Worm (Caenorhabditis elegans) whole organism, L1 larva: ENCODE results near the gene F26D2.10.
"Not testable (repeated sequence)": the region's sequence is repeated elsewhere in the genome, so short reads cannot be mapped to it uniquely, and the experiment has no call there.

Experiments
- C34B4.2 ChIP-seq: sonication (generic microtip); optimal IDR thresholded peaks from 2 replicates; lab custom pipeline; 2017; ENCODE audit warnings: mild to moderate bottlenecking, missing genetic modification characterization, missing compliant biosample characterization
- Y116A8C.19 ChIP-seq: sonication (generic microtip); optimal IDR thresholded peaks from 2 replicates; lab custom pipeline; 2016; ENCODE audit warnings: missing compliant biosample characterization, missing genetic modification characterization, borderline replicate concordance
- ceh-63 ChIP-seq: fragments of 200-800 bp; sonication (Bioruptor generic); optimal IDR thresholded peaks from 2 replicates; lab custom pipeline; 2018; ENCODE audit warnings: mild to moderate bottlenecking, missing genetic modification characterization, missing compliant biosample characterization
- ceh-8 ChIP-seq: fragments of 200-800 bp; sonication (Bioruptor generic); optimal IDR thresholded peaks from 2 replicates; lab custom pipeline; 2018; ENCODE audit warnings: mild to moderate bottlenecking, missing genetic modification characterization, moderate library complexity, missing compliant biosample characterization
- ceh-88 ChIP-seq: fragments of 200-800 bp; sonication (Bioruptor generic); IDR thresholded peaks from 2 replicates; pipeline ENCODE4 v1.3.6; 2022; ENCODE audit warnings: missing genetic modification characterization, missing compliant biosample characterization
- ces-1 ChIP-seq: fragments of 150-350 bp; optimal IDR thresholded peaks from 2 replicates; lab custom pipeline; 2014; ENCODE audit warnings: missing biosample characterization, missing genetic modification reagents, missing genetic modification characterization
- dsc-1 ChIP-seq: sonication (generic microtip); optimal IDR thresholded peaks from 2 replicates; lab custom pipeline; 2016; ENCODE audit warnings: mild to moderate bottlenecking, missing genetic modification characterization, missing compliant biosample characterization
- efl-1 ChIP-seq, 4 experiments: fragments of 150-350 bp; optimal IDR thresholded peaks in 3 of 4; peaks in 1 of 4; 1 replicate in 1 of 4; 2 replicates in 3 of 4; lab custom pipeline; 2014; ENCODE audit warnings: missing biosample characterization in 2 of 4, missing genetic modification characterization in 2 of 4, missing genetic modification reagents in 2 of 4
- egl-13 ChIP-seq: sonication (generic microtip); optimal IDR thresholded peaks from 2 replicates; lab custom pipeline; 2016; ENCODE audit warnings: missing genotype, missing genetic modification reagents, missing genetic modification characterization, missing compliant biosample characterization
- elt-2 ChIP-seq: sonication (generic microtip); optimal IDR thresholded peaks from 2 replicates; lab custom pipeline; 2016; ENCODE audit warnings: missing genetic modification characterization, mild to moderate bottlenecking, inconsistent platforms, missing compliant biosample characterization, missing genetic modification reagents
- grh-1 ChIP-seq: fragments of 200-800 bp; sonication (Bioruptor generic); IDR thresholded peaks from 2 replicates; pipeline ENCODE4 v1.3.6; 2022; ENCODE audit warnings: missing genetic modification reagents, missing genetic modification characterization, missing compliant biosample characterization
- hlh-17 ChIP-seq: fragments of 200-800 bp; sonication (Bioruptor generic); optimal IDR thresholded peaks from 2 replicates; lab custom pipeline; 2018; ENCODE audit warnings: missing genetic modification characterization, mild to moderate bottlenecking, missing compliant biosample characterization, moderate library complexity, borderline replicate concordance
- hlh-4 ChIP-seq: sonication (generic microtip); optimal IDR thresholded peaks from 2 replicates; lab custom pipeline; 2016; ENCODE audit warnings: mild to moderate bottlenecking, missing genetic modification characterization, missing compliant biosample characterization
- hpl-2 ChIP-seq: fragments of 150-350 bp; optimal IDR thresholded peaks from 2 replicates; lab custom pipeline; 2014; ENCODE audit warnings: missing biosample characterization, missing genetic modification reagents, missing genetic modification characterization
- isw-1 ChIP-seq: fragments of 200-800 bp; sonication (Bioruptor generic); IDR thresholded peaks from 2 replicates; pipeline ENCODE4 v1.3.6; 2022; ENCODE audit warnings: missing genetic modification characterization, missing compliant biosample characterization
- jun-1 ChIP-seq: fragments of 150-350 bp; optimal IDR thresholded peaks from 2 replicates; lab custom pipeline; 2014; ENCODE audit warnings: missing biosample characterization, missing genetic modification reagents, missing genetic modification characterization
- lin-35 ChIP-seq, 2 experiments: fragments of 150-350 bp; optimal IDR thresholded peaks; 2 replicates each; lab custom pipeline; 2014; ENCODE audit warnings: missing biosample characterization in 2 of 2, missing genetic modification characterization in 2 of 2, missing genetic modification reagents in 2 of 2
- lsy-2 ChIP-seq, 2 experiments: fragments of 150-350 bp; optimal IDR thresholded peaks; 2 replicates each; lab custom pipeline; 2014; ENCODE audit warnings: missing biosample characterization in 2 of 2, missing genetic modification characterization in 2 of 2
- mdl-1 ChIP-seq, 2 experiments: fragments of 150-350 bp; optimal IDR thresholded peaks; 2 replicates each; lab custom pipeline; 2014 to 2017; ENCODE audit warnings: missing biosample characterization in 2 of 2, missing genetic modification characterization in 2 of 2, inconsistent platforms in 1 of 2
- nhr-11 ChIP-seq: fragments of 150-350 bp; optimal IDR thresholded peaks from 2 replicates; lab custom pipeline; 2014; ENCODE audit warnings: missing biosample characterization, missing genetic modification characterization
- nhr-12 ChIP-seq: sonication (generic microtip); optimal IDR thresholded peaks from 2 replicates; lab custom pipeline; 2017; ENCODE audit warnings: missing biosample characterization, missing genetic modification characterization
- nhr-20 ChIP-seq: sonication (generic microtip); optimal IDR thresholded peaks from 2 replicates; lab custom pipeline; 2016; ENCODE audit warnings: mild to moderate bottlenecking, missing genetic modification characterization, missing compliant biosample characterization
- nhr-77 ChIP-seq: fragments of 150-350 bp; optimal IDR thresholded peaks from 2 replicates; lab custom pipeline; 2014; ENCODE audit warnings: missing biosample characterization, missing genetic modification characterization
- nhr-85 ChIP-seq: sonication (generic microtip); peaks from one replicate; lab custom pipeline; 2016; ENCODE audit warnings: missing genetic modification characterization, inconsistent platforms, missing compliant biosample characterization
- skn-1 ChIP-seq: fragments of 150-350 bp; optimal IDR thresholded peaks from 2 replicates; lab custom pipeline; 2014; ENCODE audit warnings: missing biosample characterization, missing genetic modification characterization
- snu-23 ChIP-seq: sonication (generic microtip); optimal IDR thresholded peaks from 2 replicates; lab custom pipeline; 2016; ENCODE audit warnings: missing genetic modification characterization, missing compliant biosample characterization
- unc-30 ChIP-seq: sonication (generic microtip); optimal IDR thresholded peaks from 2 replicates; lab custom pipeline; 2017; ENCODE audit warnings: missing biosample characterization, missing genetic modification characterization
- zag-1 ChIP-seq: fragments of 150-350 bp; optimal IDR thresholded peaks from 2 replicates; lab custom pipeline; 2014; ENCODE audit warnings: missing biosample characterization, missing genetic modification characterization
- zip-4 ChIP-seq: fragments of 200-800 bp; sonication (Bioruptor generic); optimal IDR thresholded peaks from 2 replicates; lab custom pipeline; 2018; ENCODE audit warnings: mild to moderate bottlenecking, missing genetic modification characterization, moderate library complexity, missing compliant biosample characterization
- ztf-11 ChIP-seq, 2 experiments: sonication (generic microtip); optimal IDR thresholded peaks; 2 replicates each; lab custom pipeline; 2016 to 2017; ENCODE audit warnings: missing genetic modification characterization in 2 of 2, missing biosample characterization in 1 of 2, missing compliant biosample characterization in 1 of 2

Gene F26D2.10

DNA sequence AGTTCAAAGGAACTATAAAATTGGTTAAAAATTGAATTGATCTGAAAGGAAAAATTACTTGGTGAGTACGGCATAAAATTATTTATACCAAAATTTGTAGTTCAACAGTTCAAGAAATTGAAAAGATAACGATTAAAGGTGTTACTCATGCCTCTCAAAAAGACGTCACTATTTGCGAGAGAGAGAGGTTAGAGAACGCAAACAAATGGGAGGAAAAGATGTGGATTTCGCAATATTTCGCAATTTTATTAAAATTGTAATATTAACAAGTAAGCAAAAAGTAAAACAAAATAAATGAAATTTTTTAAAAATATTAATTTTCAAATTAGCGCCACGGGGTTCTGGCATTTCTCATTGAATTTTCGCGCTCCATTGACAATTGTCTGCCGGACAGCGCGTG, 34.3 kb downstream of the F26D2.10 start, which contains the start of gene F13A7.11 (continued):
- TF ChIP-seq nhr-77 (tag; lab: Kevin White, UChicago) (no peak), zip-4 (GFP tag; lab: Kevin White, UChicago) (peak; percentile 99), hlh-17 (GFP tag; lab: Kevin White, UChicago) (no peak)
- TF ChIP-seq, all 84 proteins: peak for 12

DNA sequence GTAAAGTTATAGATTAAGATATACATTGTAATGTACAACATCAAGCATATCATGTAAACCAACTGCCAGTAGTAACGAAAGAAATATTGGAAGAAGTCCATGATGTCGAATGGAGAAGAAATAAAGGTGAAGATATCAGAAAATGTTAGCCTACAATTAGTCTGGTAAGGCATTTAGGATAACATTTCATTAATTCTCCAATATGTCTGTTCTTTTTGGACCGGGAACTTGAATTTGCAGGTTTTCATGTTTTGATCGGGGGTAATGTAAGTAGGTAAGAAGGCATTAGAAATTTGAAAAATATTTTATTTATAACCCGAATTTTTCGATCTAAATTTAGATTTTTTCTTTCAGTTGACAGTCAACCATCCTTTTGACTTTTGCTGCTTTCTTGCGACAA, 35.7 kb downstream of the F26D2.10 start, which contains the start of gene srd-63:
srd-63 (minus strand) TSS at position 101 of the 400 bp plus-strand sequence.
- no peak for TF ChIP-seq unc-30
- TF ChIP-seq snu-23 (GFP tag; lab: Kevin White, UChicago), result no peak
- no peak for TF ChIP-seq jun-1 (tag; lab: Kevin White, UChicago)
- TF ChIP-seq grh-1 (GFP tag; lab: Robert Waterston, UW), result no peak
- TF ChIP-seq nhr-85, result no peak
- TF ChIP-seq egl-13 (tag; lab: Kevin White, UChicago), result no peak
- TF ChIP-seq skn-1, result no peak
- TF ChIP-seq mdl-1 (tag; optimal IDR thresholded peaks at IDR 0.05; lab: Kevin White, UChicago), result no peak
- TF ChIP-seq elt-2 (tag; lab: Kevin White, UChicago), result no peak
- TF ChIP-seq ztf-11 (tag; optimal IDR thresholded peaks at IDR 0.05; lab: Kevin White, UChicago), result no peak
- TF ChIP-seq Y116A8C.19 (tag; lab: Kevin White, UChicago), result no peak
- TF ChIP-seq ceh-8, result no peak
- no peak for TF ChIP-seq hpl-2 (GFP tag; lab: Kevin White, UChicago)
- TF ChIP-seq isw-1 (GFP tag; lab: Robert Waterston, UW), result no peak
- no peak for TF ChIP-seq ces-1 (GFP tag; lab: Kevin White, UChicago)

DNA sequence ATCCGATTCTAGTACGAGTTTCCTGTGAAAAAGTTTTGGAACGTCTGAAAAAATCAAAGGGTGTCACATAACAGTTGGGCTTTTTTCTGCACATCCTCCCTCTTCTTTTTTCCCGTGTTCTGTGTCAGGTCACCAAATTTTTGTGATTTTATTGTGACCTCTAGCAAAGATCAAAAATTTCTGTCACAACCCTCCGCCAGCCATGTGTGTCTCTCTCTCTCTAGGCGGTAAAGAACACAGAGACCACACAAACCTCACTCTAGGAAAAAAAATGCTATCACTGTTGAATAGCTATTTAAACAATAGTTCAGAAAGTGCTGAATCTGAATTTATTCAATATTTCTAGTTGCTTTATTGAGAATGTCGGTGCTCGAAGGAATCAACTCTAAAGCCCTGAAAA, 38.7 kb downstream of the F26D2.10 start, which contains the start of gene gst-44:
gst-44 (plus strand) TSS at position 237 of the 400 bp plus-strand sequence.
- TF ChIP-seq hpl-2 (GFP tag; lab: Kevin White, UChicago) (no peak), lsy-2 (tag; optimal IDR thresholded peaks at IDR 0.05; lab: Kevin White, UChicago) (no peak), lin-35 (GFP tag; optimal IDR thresholded peaks at IDR 0.05; lab: Kevin White, UChicago) (peak in 1 of 2 experiments; percentile 28), nhr-20 (tag; lab: Kevin White, UChicago) (peak; percentile 75), elt-2 (tag; lab: Kevin White, UChicago) (peak; percentile 4)
- TF ChIP-seq, all 84 proteins: peak for 3

DNA sequence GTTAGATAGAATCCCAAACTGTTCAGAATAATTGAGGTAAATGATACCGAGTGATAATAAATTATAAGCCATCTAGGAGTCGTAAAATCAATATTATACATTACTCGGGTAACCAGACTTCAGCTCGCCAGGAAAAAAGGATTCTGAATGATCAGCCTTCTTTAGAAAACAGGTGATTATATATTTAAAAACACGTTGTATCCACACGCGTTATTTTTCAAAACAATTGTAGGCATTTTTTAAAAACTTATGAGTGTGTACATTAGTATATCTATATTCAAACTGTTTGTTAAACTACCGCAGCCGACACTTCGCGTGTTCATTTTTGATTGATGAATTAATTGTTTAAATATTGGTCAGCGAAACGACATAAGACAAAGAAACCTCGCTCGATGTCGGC, 41.1 kb downstream of the F26D2.10 start, which contains the start of gene sri-65:
sri-65 (minus strand) TSS at position 101 of the 400 bp plus-strand sequence.
- TF ChIP-seq ceh-63, result no peak
- TF ChIP-seq hlh-4 (tag; lab: Kevin White, UChicago), result peak; percentile 88
- TF ChIP-seq, all 84 proteins: peak for 1

DNA sequence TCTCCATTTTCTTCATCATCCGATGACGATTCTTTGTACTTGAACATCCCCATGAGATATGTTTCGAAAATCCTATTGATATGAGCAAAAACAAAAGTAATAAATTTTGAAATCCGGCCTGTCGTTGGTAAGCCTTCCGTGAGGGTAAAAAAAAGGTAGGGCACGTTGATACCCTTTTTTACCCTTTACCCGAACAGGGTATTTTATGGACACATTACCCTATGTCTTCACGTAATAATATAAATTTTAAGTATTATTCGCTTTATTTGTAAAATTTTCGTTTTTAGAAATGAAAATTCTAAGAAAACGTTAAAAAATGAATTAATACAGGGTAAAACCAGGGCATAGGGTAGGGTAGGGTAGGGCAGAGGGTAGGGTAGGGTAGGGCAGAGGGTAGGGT, 45.7 kb downstream of the F26D2.10 start, which contains the start of gene F13A7.7:
F13A7.7 (minus strand) TSS at position 101 of the 400 bp plus-strand sequence.
- TF ChIP-seq C34B4.2, nhr-77, nhr-12 (tag; lab: Kevin White, UChicago): not testable (repeated sequence)

DNA sequence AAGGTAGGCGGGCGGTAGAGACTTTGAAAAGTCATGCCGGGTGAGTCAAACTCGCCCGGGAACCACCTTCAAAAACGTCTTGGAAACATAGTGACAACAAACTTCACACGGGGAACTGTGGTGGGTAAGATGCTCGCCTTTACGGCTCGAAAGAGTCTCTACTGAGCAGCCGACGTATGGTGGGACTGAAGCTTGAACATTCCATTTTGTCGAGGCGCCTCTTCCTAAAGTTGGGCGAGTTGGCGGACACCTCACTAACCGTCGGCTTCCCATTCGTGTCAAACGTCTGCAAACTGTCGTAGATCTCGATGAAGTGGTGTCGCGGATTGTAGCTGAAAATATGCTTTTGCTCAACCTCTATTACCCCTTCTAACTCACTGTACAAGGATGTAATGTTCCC, 46.5 kb downstream of the F26D2.10 start:
- TF ChIP-seq nhr-11 (tag; lab: Kevin White, UChicago) (no peak), dsc-1 (tag; lab: Kevin White, UChicago) (no peak), zag-1 (no peak), efl-1 (optimal IDR thresholded peaks at IDR 0.05; lab: Kevin White, UChicago) (no peak), efl-1 (GFP tag; optimal IDR thresholded peaks at IDR 0.05 in 1 of 2; lab: Kevin White, UChicago) (peak in 1 of 2 experiments; percentile 58), ceh-88 (GFP tag; lab: Robert Waterston, UW) (no peak)
